Worm (Caenorhabditis elegans) whole organism, early embryonic: ENCODE results near the gene sra-27.
A peak's percentile ranks its signal among the peaks of the same experiment; 100 is the strongest.

Experiments
- B0310.2 ChIP-seq: sonication (generic microtip); optimal IDR thresholded peaks from 2 replicates; lab custom pipeline; 2016; ENCODE audit warnings: mild to moderate bottlenecking, missing genetic modification characterization, missing compliant biosample characterization
- F13C5.2 ChIP-seq: sonication (generic microtip); optimal IDR thresholded peaks from 2 replicates; lab custom pipeline; 2017; ENCODE audit warnings: mild to moderate bottlenecking, missing genetic modification characterization, inconsistent platforms, missing compliant biosample characterization
- aly-1 ChIP-seq: sonication (generic microtip); optimal IDR thresholded peaks from 2 replicates; lab custom pipeline; 2016; ENCODE audit warnings: missing genetic modification characterization, missing compliant biosample characterization
- ama-1 ChIP-seq: fragments of 150-350 bp; optimal IDR thresholded peaks from 2 replicates; lab custom pipeline; 2014
- ceh-13 ChIP-seq: fragments of 200-800 bp; sonication (Bioruptor generic); optimal IDR thresholded peaks from 2 replicates; lab custom pipeline; 2018; ENCODE audit warnings: mild to moderate bottlenecking, missing genetic modification characterization, missing compliant biosample characterization
- ceh-36 ChIP-seq: sonication (generic microtip); optimal IDR thresholded peaks from 2 replicates; lab custom pipeline; 2016; ENCODE audit warnings: missing genetic modification characterization, inconsistent platforms, missing compliant biosample characterization
- ets-7 ChIP-seq: sonication (generic microtip); optimal IDR thresholded peaks from 2 replicates; lab custom pipeline; 2016; ENCODE audit warnings: missing genotype, missing genetic modification characterization, missing compliant biosample characterization
- flt-1 ChIP-seq: fragments of 200-800 bp; sonication (Bioruptor generic); IDR thresholded peaks from 2 replicates; pipeline ENCODE4 v1.3.6; 2022; ENCODE audit warnings: missing genetic modification characterization, missing compliant biosample characterization
- hmbx-1 ChIP-seq: sonication (generic microtip); optimal IDR thresholded peaks from 2 replicates; lab custom pipeline; 2016; ENCODE audit warnings: mild to moderate bottlenecking, missing genetic modification characterization, missing compliant biosample characterization
- hmg-4 ChIP-seq: fragments of 200-800 bp; sonication (Bioruptor generic); optimal IDR thresholded peaks from 2 replicates; lab custom pipeline; 2018; ENCODE audit warnings: mild to moderate bottlenecking, missing genetic modification characterization, missing compliant biosample characterization
- hnd-1 ChIP-seq: sonication (generic microtip); optimal IDR thresholded peaks from 2 replicates; lab custom pipeline; 2016; ENCODE audit warnings: missing genetic modification characterization, missing compliant biosample characterization
- pes-1 ChIP-seq: fragments of 200-800 bp; sonication (Bioruptor generic); IDR thresholded peaks from 2 replicates; pipeline ENCODE4 v1.3.6; 2022; ENCODE audit warnings: missing genetic modification reagents, missing genetic modification characterization, missing compliant biosample characterization
- scrt-1 ChIP-seq: fragments of 200-800 bp; sonication (Bioruptor generic); IDR thresholded peaks from 2 replicates; pipeline ENCODE4 v1.3.6; 2022; ENCODE audit warnings: missing genetic modification characterization, missing compliant biosample characterization
- sea-1 ChIP-seq: fragments of 200-800 bp; sonication (Bioruptor generic); conservative IDR thresholded peaks from 2 replicates; pipeline ENCODE4 v1.3.6; 2022; ENCODE audit warnings: missing genetic modification characterization, missing compliant biosample characterization
- tbx-11 ChIP-seq: fragments of 200-800 bp; sonication (Bioruptor generic); IDR thresholded peaks from 2 replicates; pipeline ENCODE4 v1.3.6; 2022; ENCODE audit warnings: missing genetic modification characterization, missing compliant biosample characterization
- tbx-37 ChIP-seq: fragments of 200-800 bp; sonication (Bioruptor generic); conservative IDR thresholded peaks from 2 replicates; pipeline ENCODE4 v1.3.6; 2022; ENCODE audit warnings: missing genetic modification reagents, missing genetic modification characterization, missing compliant biosample characterization
- tra-4 ChIP-seq: sonication (generic microtip); optimal IDR thresholded peaks from 2 replicates; lab custom pipeline; 2017; ENCODE audit warnings: missing genetic modification characterization, missing compliant biosample characterization

sra-27 gene

ce11 chrII:6568707-6569106 is at the start of gene sra-27:
TSS of gene sra-27 (plus strand) at chrII:6569007.
- no peak for TF ChIP-seq pes-1
- no peak for TF ChIP-seq ceh-13 (GFP tag; lab: Kevin White, UChicago)
- TF ChIP-seq sea-1: no peak
- TF ChIP-seq aly-1 (tag; lab: Kevin White, UChicago): no peak
- no peak for TF ChIP-seq ets-7 (tag; lab: Kevin White, UChicago)
- TF ChIP-seq flt-1 (GFP tag; lab: Robert Waterston, UW): no peak
- TF ChIP-seq tbx-11 (GFP tag; lab: Robert Waterston, UW): no peak
- no peak for TF ChIP-seq F13C5.2 (tag; lab: Kevin White, UChicago)
- no peak for TF ChIP-seq hmbx-1 (tag; lab: Kevin White, UChicago)
- no peak for TF ChIP-seq tbx-37 (GFP tag; lab: Robert Waterston, UW)
- no peak for TF ChIP-seq scrt-1 (GFP tag; lab: Robert Waterston, UW)
- TF ChIP-seq B0310.2 (tag; lab: Kevin White, UChicago): no peak

DNA sequence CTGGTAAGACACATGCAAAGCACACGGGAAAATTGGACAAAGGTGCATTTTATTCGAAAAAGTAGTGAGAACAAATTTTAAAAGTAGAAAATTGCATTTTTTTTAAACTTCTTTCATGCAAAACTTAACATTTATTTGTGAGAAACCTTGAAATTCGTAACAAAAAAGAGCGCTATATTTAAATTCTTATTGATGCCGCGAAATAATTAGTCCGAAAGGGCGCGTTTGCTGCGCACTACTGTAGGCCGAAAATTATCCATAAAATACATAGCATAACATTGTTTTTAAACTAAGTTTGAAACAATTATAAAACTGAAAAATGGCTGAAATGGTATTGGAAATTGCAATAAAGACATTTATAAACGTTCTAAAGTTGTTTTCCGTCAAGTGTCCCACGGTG is 49.1 kb upstream of the sra-27 start:
- no peak for TF ChIP-seq sea-1
- no peak for TF ChIP-seq ama-1 (lab: Kevin White, UChicago)
- no peak for TF ChIP-seq hmbx-1 (tag; lab: Kevin White, UChicago)
- no peak for TF ChIP-seq tbx-37 (GFP tag; lab: Robert Waterston, UW)
- TF ChIP-seq flt-1 (GFP tag; lab: Robert Waterston, UW): no peak
- TF ChIP-seq scrt-1 (GFP tag; lab: Robert Waterston, UW): no peak
- no peak for TF ChIP-seq ceh-36
- TF ChIP-seq tbx-11 (GFP tag; lab: Robert Waterston, UW): no peak
- TF ChIP-seq tra-4: no peak
- TF ChIP-seq ets-7 (tag; lab: Kevin White, UChicago): no peak

- no peak for TF ChIP-seq ama-1 (lab: Kevin White, UChicago)
- TF ChIP-seq flt-1 (GFP tag; lab: Robert Waterston, UW): no peak
- no peak for TF ChIP-seq ceh-36
- TF ChIP-seq sea-1: no peak
- TF ChIP-seq ceh-13 (GFP tag; lab: Kevin White, UChicago): no peak
- no peak for TF ChIP-seq hmg-4 (GFP tag; lab: Kevin White, UChicago)
- TF ChIP-seq hmbx-1 (tag; lab: Kevin White, UChicago): no peak
- no peak for TF ChIP-seq pes-1
- no peak for TF ChIP-seq tra-4
- no peak for TF ChIP-seq tbx-11 (GFP tag; lab: Robert Waterston, UW)
- TF ChIP-seq ets-7 (tag; lab: Kevin White, UChicago): no peak
- no peak for TF ChIP-seq scrt-1 (GFP tag; lab: Robert Waterston, UW)
- no peak for TF ChIP-seq F13C5.2 (tag; lab: Kevin White, UChicago)
- TF ChIP-seq tbx-37 (GFP tag; lab: Robert Waterston, UW): no peak
- TF ChIP-seq B0310.2 (tag; lab: Kevin White, UChicago): no peak
- no peak for TF ChIP-seq hnd-1
- TF ChIP-seq aly-1 (tag; lab: Kevin White, UChicago): no peak
Measured at ce11 chrII:6520103-6520502, 48.7 kb upstream of the sra-27 start.

- TF ChIP-seq sea-1 (no peak), aly-1 (tag; lab: Kevin White, UChicago) (no peak), ets-7 (tag; lab: Kevin White, UChicago) (no peak), pes-1 (no peak), tbx-11 (GFP tag; lab: Robert Waterston, UW) (no peak), ceh-36 (no peak), ceh-13 (GFP tag; lab: Kevin White, UChicago) (no peak), flt-1 (GFP tag; lab: Robert Waterston, UW) (no peak), tra-4 (no peak), hmbx-1 (tag; lab: Kevin White, UChicago) (no peak), scrt-1 (GFP tag; lab: Robert Waterston, UW) (no peak), hmg-4 (GFP tag; lab: Kevin White, UChicago) (no peak), B0310.2 (tag; lab: Kevin White, UChicago) (no peak), F13C5.2 (tag; lab: Kevin White, UChicago) (no peak), hnd-1 (no peak), tbx-37 (GFP tag; lab: Robert Waterston, UW) (no peak), ama-1 (lab: Kevin White, UChicago) (no peak)
Measured at ce11 chrII:6521316-6521715, 47.5 kb upstream of the sra-27 start, which contains the start of gene toe-2. TSS of gene toe-2 (minus strand) at chrII:6521385.

ce11 chrII:6522622-6523254 is 46.1 kb upstream of the sra-27 start:
- peak; percentile 80 for TF ChIP-seq hmg-4 (GFP tag; lab: Kevin White, UChicago)
- no peak; the same call in 1 of the 2 replicates for TF ChIP-seq tbx-37 (GFP tag; lab: Robert Waterston, UW)
- no peak for TF ChIP-seq tbx-11 (GFP tag; lab: Robert Waterston, UW)
- no peak for TF ChIP-seq B0310.2 (tag; lab: Kevin White, UChicago)
- TF ChIP-seq ceh-36: no peak
- TF ChIP-seq tra-4: no peak
- TF ChIP-seq F13C5.2 (tag; lab: Kevin White, UChicago): no peak
- TF ChIP-seq pes-1: no peak
- TF ChIP-seq ceh-13 (GFP tag; lab: Kevin White, UChicago): no peak
- no peak for TF ChIP-seq ama-1 (lab: Kevin White, UChicago)
- TF ChIP-seq hnd-1: no peak
- TF ChIP-seq ets-7 (tag; lab: Kevin White, UChicago): no peak
- no peak for TF ChIP-seq scrt-1 (GFP tag; lab: Robert Waterston, UW)
- TF ChIP-seq hmbx-1 (tag; lab: Kevin White, UChicago): no peak
- peak; percentile 53 for TF ChIP-seq aly-1 (tag; lab: Kevin White, UChicago)
- 0 out of 2 replicates have a peak, but pooled peaks have one; percentile 23 for TF ChIP-seq flt-1 (GFP tag; lab: Robert Waterston, UW)
- TF ChIP-seq sea-1: 0 out of 2 replicates have a peak, but pooled peaks have one; percentile 36

DNA sequence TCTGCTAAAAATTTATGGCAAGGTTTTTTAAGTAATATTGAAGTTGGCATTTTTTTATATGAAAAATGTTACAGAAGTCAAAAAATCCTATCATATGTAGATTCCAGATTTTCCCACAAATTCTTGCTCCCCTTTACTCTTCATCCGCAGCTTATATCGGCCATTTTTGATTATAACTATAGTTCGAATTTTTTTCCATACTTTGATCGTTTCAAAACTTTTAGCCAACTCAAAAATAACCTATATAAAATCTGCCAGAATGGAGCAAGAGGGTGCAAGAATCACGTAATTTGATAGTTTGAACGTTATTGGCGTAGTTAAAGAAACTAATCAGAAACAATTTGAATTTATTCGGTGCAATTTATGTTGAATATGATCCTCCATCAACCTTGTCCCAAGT is 44.9 kb upstream of the sra-27 start:
- TF ChIP-seq ama-1 (lab: Kevin White, UChicago) (no peak), ceh-36 (no peak), B0310.2 (tag; lab: Kevin White, UChicago) (no peak), F13C5.2 (tag; lab: Kevin White, UChicago) (no peak), flt-1 (GFP tag; lab: Robert Waterston, UW) (no peak), tbx-37 (GFP tag; lab: Robert Waterston, UW) (no peak), ceh-13 (GFP tag; lab: Kevin White, UChicago) (no peak), scrt-1 (GFP tag; lab: Robert Waterston, UW) (no peak), tra-4 (no peak), pes-1 (no peak), hmg-4 (GFP tag; lab: Kevin White, UChicago) (no peak), ets-7 (tag; lab: Kevin White, UChicago) (no peak), sea-1 (no peak), hmbx-1 (tag; lab: Kevin White, UChicago) (no peak), aly-1 (tag; lab: Kevin White, UChicago) (no peak), hnd-1 (no peak), tbx-11 (GFP tag; lab: Robert Waterston, UW) (no peak)
